Fruit fly (Drosophila melanogaster) whole organism: Measurements from ENCODE around the gene faf.

Experiments used
- CG8478 ChIP-seq: fragments of >200 bp; optimal IDR thresholded peaks from 2 replicates; lab custom pipeline; 2018; ENCODE audit warnings: inconsistent platforms
- pan ChIP-seq: fragments of >200 bp; optimal IDR thresholded peaks from 2 replicates; lab custom pipeline; 2017
- psq ChIP-seq: fragments of >200 bp; optimal IDR thresholded peaks from 2 replicates; lab custom pipeline; 2017

DNA sequence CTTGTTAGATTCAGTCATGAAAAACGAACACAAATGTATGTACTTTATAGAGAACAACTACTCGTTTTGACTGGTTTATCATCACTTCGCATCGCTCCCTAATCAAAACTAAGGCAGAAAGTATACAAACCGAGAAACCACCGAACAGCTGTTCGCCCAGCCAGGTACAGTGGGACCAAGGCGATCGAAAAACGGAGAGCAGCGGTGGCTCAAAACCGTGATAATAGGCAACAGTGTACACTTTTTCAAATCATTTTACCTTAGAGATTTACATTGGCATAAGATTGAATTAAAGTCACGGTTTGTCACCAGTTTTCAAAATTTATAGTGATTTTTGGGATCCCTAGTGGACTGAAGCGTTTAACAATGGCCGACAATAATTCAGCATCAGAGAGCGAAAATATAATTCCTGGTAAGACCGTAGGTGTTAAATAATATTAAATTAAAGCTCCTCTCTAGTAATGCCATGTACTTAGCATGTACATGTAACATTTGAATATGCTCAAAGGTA lies 28.5 kb downstream of the faf start, which contains the start of the genes CG42233 and CG1971:
- no peak for TF ChIP-seq CG8478 (lab: Kevin White, UChicago)
- no peak for TF ChIP-seq pan
- TF ChIP-seq psq (lab: Kevin White, UChicago): no peak
